Fruit fly (Drosophila melanogaster) whole organism, adult: ENCODE measurements around the gene dtn.

Experiments
- CG12768 ChIP-seq: fragments of 200-800 bp; sonication (Bioruptor generic); optimal IDR thresholded peaks from 2 replicates; lab custom pipeline; 2017; ENCODE audit warnings: missing biosample characterization, missing genetic modification characterization, mild to moderate bottlenecking, moderate library complexity, missing genetic modification reagents
- CG7045 ChIP-seq: fragments of 200-800 bp; sonication (Bioruptor generic); optimal IDR thresholded peaks from 2 replicates; lab custom pipeline; 2017; ENCODE audit warnings: missing biosample characterization, mild to moderate bottlenecking, missing genetic modification characterization
- Clk ChIP-seq: fragments of 200-800 bp; sonication (Bioruptor generic); optimal IDR thresholded peaks from 2 replicates; lab custom pipeline; 2017; ENCODE audit warnings: missing biosample characterization, missing genetic modification characterization
- bab1 ChIP-seq: fragments of 200-800 bp; sonication (Bioruptor generic); optimal IDR thresholded peaks from 3 replicates; lab custom pipeline; 2019; ENCODE audit warnings: missing biosample characterization, mild to moderate bottlenecking, missing genetic modification characterization, moderate library complexity
- kay ChIP-seq: fragments of 200-800 bp; sonication (Bioruptor generic); peaks from one replicate; lab custom pipeline; 2016; ENCODE audit warnings: missing biosample characterization, missing genetic modification characterization, borderline replicate concordance
- ovo ChIP-seq: fragments of 200-800 bp; sonication (Bioruptor generic); optimal IDR thresholded peaks from 2 replicates; lab custom pipeline; 2016; ENCODE audit warnings: missing biosample characterization, missing genetic modification characterization
- tj ChIP-seq: fragments of 200-800 bp; sonication (Bioruptor generic); optimal IDR thresholded peaks from 3 replicates; lab custom pipeline; 2017; ENCODE audit warnings: missing biosample characterization, mild to moderate bottlenecking, missing genetic modification characterization, moderate library complexity

The dtn gene

DNA sequence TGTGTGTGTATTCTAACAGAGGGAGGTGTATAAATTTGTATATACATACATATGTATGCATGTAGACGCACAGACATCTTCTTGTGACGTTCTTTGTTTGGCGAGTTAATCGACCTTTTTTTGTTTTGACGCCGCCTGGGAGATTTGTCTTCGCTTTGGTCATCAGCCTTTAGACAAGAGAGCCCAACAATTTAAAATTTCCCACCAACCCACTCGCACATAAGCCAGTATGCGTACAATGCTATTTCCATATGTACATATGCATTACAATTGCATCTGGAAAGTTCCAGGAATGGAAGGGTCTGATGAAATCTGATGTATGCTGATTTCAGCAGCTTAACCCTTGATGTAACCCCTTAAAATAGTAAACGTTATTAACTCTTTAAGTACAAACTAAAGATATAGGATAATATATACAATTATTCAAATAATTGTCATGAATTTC lies 54.2 kb downstream of the dtn start, which contains the start of gene Ubi-p5E:
Gene Ubi-p5E, minus strand, starts transcription at position 19 of the 445 bp plus-strand sequence.
- TF ChIP-seq kay (GFP tag; lab: Kevin White, UChicago) (no peak), ovo (GFP tag; lab: Kevin White, UChicago) (no peak), CG7045 (GFP tag; lab: Kevin White, UChicago) (no peak), CG12768 (GFP tag; lab: Kevin White, UChicago) (no peak), tj (GFP tag; lab: Kevin White, UChicago) (peak; percentile 71), Clk (GFP tag; lab: Kevin White, UChicago) (no peak)

DNA sequence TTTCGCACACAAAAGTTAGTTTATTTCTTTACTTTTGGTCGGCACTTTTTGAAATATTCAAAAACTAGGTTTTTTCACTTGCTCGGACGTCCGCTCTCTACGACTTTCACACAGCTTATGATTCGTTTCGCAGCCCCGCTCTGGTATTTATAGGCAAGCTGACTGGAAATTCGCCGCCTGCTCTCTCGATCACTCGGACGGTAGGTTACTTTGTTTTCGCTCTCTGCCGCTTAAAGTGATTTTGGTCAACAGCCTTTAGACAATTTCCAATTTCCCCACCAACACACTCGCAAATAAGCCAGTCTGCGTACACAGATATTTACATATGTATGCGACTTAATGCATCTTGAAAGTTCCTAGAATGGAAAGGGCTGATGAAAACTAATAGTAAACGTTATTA lies 58.0 kb downstream of the dtn start, which contains the start of gene CG11700:
Gene CG11700, minus strand, starts transcription at position 106 of the 400 bp plus-strand sequence.
- TF ChIP-seq ovo (GFP tag; lab: Kevin White, UChicago) (no peak), tj (GFP tag; lab: Kevin White, UChicago) (peak; percentile 11), bab1 (peak; percentile 24)
